Worm (Caenorhabditis elegans) whole organism, late embryonic: Measurements from ENCODE around the gene C37E2.10.

ENCODE experiments used
- C08G9.2 ChIP-seq: sonication (generic microtip); optimal IDR thresholded peaks from 2 replicates; lab custom pipeline; 2016; ENCODE audit warnings: mild to moderate bottlenecking, missing genetic modification characterization, moderate library complexity, missing compliant biosample characterization
- C38D4.7 ChIP-seq: fragments of 200-800 bp; sonication (Bioruptor generic); optimal IDR thresholded peaks from 2 replicates; lab custom pipeline; 2018; ENCODE audit warnings: mild to moderate bottlenecking, missing genetic modification characterization, moderate library complexity, missing compliant biosample characterization
- K02D7.2 ChIP-seq: sonication (generic microtip); optimal IDR thresholded peaks from 2 replicates; lab custom pipeline; 2017; ENCODE audit warnings: mild to moderate bottlenecking, missing genetic modification characterization, missing compliant biosample characterization
- K09A11.1 ChIP-seq: sonication (generic microtip); optimal IDR thresholded peaks from 2 replicates; lab custom pipeline; 2017; ENCODE audit warnings: antibody characterized with exemption, mild to moderate bottlenecking, missing genetic modification characterization, missing compliant biosample characterization; ENCODE audit not compliant: insufficient read depth
- T23F11.4 ChIP-seq: fragments of 200-800 bp; sonication (Bioruptor generic); optimal IDR thresholded peaks from 2 replicates; lab custom pipeline; 2018; ENCODE audit warnings: mild to moderate bottlenecking, missing genetic modification characterization, missing compliant biosample characterization
- ahr-1 ChIP-seq: sonication (generic microtip); optimal IDR thresholded peaks from 2 replicates; lab custom pipeline; 2016; ENCODE audit warnings: missing genetic modification characterization, missing compliant biosample characterization
- ceh-14 ChIP-seq: sonication (generic microtip); optimal IDR thresholded peaks from 2 replicates; lab custom pipeline; 2016; ENCODE audit warnings: missing genotype, missing genetic modification characterization, missing compliant biosample characterization
- ceh-19 ChIP-seq: fragments of 200-800 bp; sonication (Bioruptor generic); optimal IDR thresholded peaks from 2 replicates; lab custom pipeline; 2018; ENCODE audit warnings: mild to moderate bottlenecking, missing genetic modification characterization, missing compliant biosample characterization
- ceh-22 ChIP-seq: sonication (generic microtip); optimal IDR thresholded peaks from 2 replicates; lab custom pipeline; 2017; ENCODE audit warnings: missing biosample characterization, missing genetic modification characterization
- ceh-24 ChIP-seq: sonication (generic microtip); optimal IDR thresholded peaks from 2 replicates; lab custom pipeline; 2016; ENCODE audit warnings: mild to moderate bottlenecking, missing genetic modification characterization, missing compliant biosample characterization
- ceh-31 ChIP-seq: sonication (generic microtip); optimal IDR thresholded peaks from 2 replicates; lab custom pipeline; 2016; ENCODE audit warnings: missing genetic modification characterization, missing compliant biosample characterization
- ceh-6 ChIP-seq: fragments of 200-800 bp; sonication (Bioruptor generic); optimal IDR thresholded peaks from 2 replicates; lab custom pipeline; 2018; ENCODE audit warnings: mild to moderate bottlenecking, missing genetic modification characterization, missing compliant biosample characterization
- che-1 ChIP-seq: sonication (generic microtip); optimal IDR thresholded peaks from 2 replicates; lab custom pipeline; 2016; ENCODE audit warnings: mild to moderate bottlenecking, missing genetic modification characterization, missing compliant biosample characterization
- dmd-4 ChIP-seq: sonication (generic microtip); optimal IDR thresholded peaks from 2 replicates; lab custom pipeline; 2016; ENCODE audit warnings: borderline replicate concordance, missing genetic modification characterization, missing compliant biosample characterization
- dve-1 ChIP-seq: sonication (generic microtip); optimal IDR thresholded peaks from 2 replicates; lab custom pipeline; 2017; ENCODE audit warnings: antibody characterized with exemption, mild to moderate bottlenecking, missing genetic modification characterization, missing compliant biosample characterization
- elt-2 ChIP-seq: sonication (generic microtip); optimal IDR thresholded peaks from 2 replicates; lab custom pipeline; 2016; ENCODE audit warnings: missing genetic modification reagents, missing genetic modification characterization, missing compliant biosample characterization
- elt-4 ChIP-seq: sonication (generic microtip); optimal IDR thresholded peaks from 2 replicates; lab custom pipeline; 2016; ENCODE audit warnings: missing genetic modification characterization, missing compliant biosample characterization
- ets-4 ChIP-seq: sonication (generic microtip); optimal IDR thresholded peaks from 2 replicates; lab custom pipeline; 2016; ENCODE audit warnings: missing genetic modification characterization, missing compliant biosample characterization
- fax-1 ChIP-seq: sonication (generic microtip); optimal IDR thresholded peaks from 2 replicates; lab custom pipeline; 2016; ENCODE audit warnings: missing genotype, missing genetic modification characterization, missing compliant biosample characterization
- fkh-6 ChIP-seq: sonication (generic microtip); optimal IDR thresholded peaks from 2 replicates; lab custom pipeline; 2016; ENCODE audit warnings: missing genetic modification characterization, missing compliant biosample characterization
- gmeb-2 ChIP-seq: sonication (generic microtip); optimal IDR thresholded peaks from 2 replicates; lab custom pipeline; 2016; ENCODE audit warnings: missing genetic modification characterization, inconsistent platforms, missing compliant biosample characterization
- hlh-13 ChIP-seq: fragments of 200-800 bp; sonication (Bioruptor generic); optimal IDR thresholded peaks from 2 replicates; lab custom pipeline; 2018; ENCODE audit warnings: mild to moderate bottlenecking, missing genetic modification characterization, missing compliant biosample characterization
- hlh-15 ChIP-seq: sonication (generic microtip); optimal IDR thresholded peaks from 2 replicates; lab custom pipeline; 2016; ENCODE audit warnings: missing genetic modification characterization, missing compliant biosample characterization
- hlh-30 ChIP-seq: sonication (generic microtip); optimal IDR thresholded peaks from 2 replicates; lab custom pipeline; 2017; ENCODE audit warnings: antibody characterized with exemption, missing genetic modification characterization, missing compliant biosample characterization; ENCODE audit not compliant: insufficient read depth
- hlh-6 ChIP-seq: sonication (generic microtip); optimal IDR thresholded peaks from 2 replicates; lab custom pipeline; 2016; ENCODE audit warnings: missing genotype, missing genetic modification characterization, missing compliant biosample characterization
- hlh-8 ChIP-seq: sonication (generic microtip); optimal IDR thresholded peaks from 2 replicates; lab custom pipeline; 2016; ENCODE audit warnings: missing genotype, missing genetic modification characterization, missing compliant biosample characterization
- lim-6 ChIP-seq: sonication (generic microtip); optimal IDR thresholded peaks from 2 replicates; lab custom pipeline; 2016; ENCODE audit warnings: missing genetic modification characterization, missing compliant biosample characterization
- nfya-1 ChIP-seq: sonication (generic microtip); optimal IDR thresholded peaks from 2 replicates; lab custom pipeline; 2017; ENCODE audit warnings: missing genetic modification characterization, mild to moderate bottlenecking, missing compliant biosample characterization, antibody characterized with exemption, moderate library complexity
- nhr-11 ChIP-seq: fragments of 150-350 bp; optimal IDR thresholded peaks from 2 replicates; lab custom pipeline; 2014; ENCODE audit warnings: missing biosample characterization, missing genetic modification characterization
- nhr-232 ChIP-seq: sonication (generic microtip); optimal IDR thresholded peaks from 2 replicates; lab custom pipeline; 2016; ENCODE audit warnings: missing genetic modification characterization, missing compliant biosample characterization
- pag-3 ChIP-seq: sonication (generic microtip); optimal IDR thresholded peaks from 2 replicates; lab custom pipeline; 2016; ENCODE audit warnings: missing compliant biosample characterization, missing genetic modification characterization, borderline replicate concordance
- pat-9 ChIP-seq: fragments of 200-800 bp; sonication (Bioruptor generic); optimal IDR thresholded peaks from 2 replicates; lab custom pipeline; 2018; ENCODE audit warnings: mild to moderate bottlenecking, missing genetic modification characterization, moderate library complexity, missing compliant biosample characterization
- pax-1 ChIP-seq: fragments of 150-350 bp; optimal IDR thresholded peaks from 2 replicates; lab custom pipeline; 2014; ENCODE audit warnings: missing biosample characterization, missing genetic modification characterization
- pha-4 ChIP-seq: fragments of 150-350 bp; optimal IDR thresholded peaks from 2 replicates; lab custom pipeline; 2018; ENCODE audit warnings: missing biosample characterization, missing genetic modification reagents, missing genetic modification characterization
- rnt-1 ChIP-seq: sonication (generic microtip); optimal IDR thresholded peaks from 2 replicates; lab custom pipeline; 2016; ENCODE audit warnings: missing genetic modification characterization, missing compliant biosample characterization
- sdc-2 ChIP-seq: sonication (generic microtip); optimal IDR thresholded peaks from 2 replicates; lab custom pipeline; 2016; ENCODE audit warnings: missing genotype, missing genetic modification characterization, missing compliant biosample characterization
- sox-4 ChIP-seq: sonication (generic microtip); optimal IDR thresholded peaks from 2 replicates; lab custom pipeline; 2017; ENCODE audit warnings: mild to moderate bottlenecking, missing genetic modification characterization, inconsistent platforms, missing compliant biosample characterization
- syd-9 ChIP-seq: sonication (generic microtip); optimal IDR thresholded peaks from 2 replicates; lab custom pipeline; 2016; ENCODE audit warnings: mild to moderate bottlenecking, missing genetic modification characterization, moderate library complexity, missing compliant biosample characterization
- tbx-2 ChIP-seq: sonication (generic microtip); optimal IDR thresholded peaks from 2 replicates; lab custom pipeline; 2016; ENCODE audit warnings: missing genetic modification characterization, missing compliant biosample characterization
- tbx-7 ChIP-seq: sonication (generic microtip); optimal IDR thresholded peaks from 2 replicates; lab custom pipeline; 2016; ENCODE audit warnings: missing genotype, missing genetic modification characterization, missing compliant biosample characterization
- ttx-3 ChIP-seq: sonication (generic microtip); optimal IDR thresholded peaks from 2 replicates; lab custom pipeline; 2016; ENCODE audit warnings: missing genetic modification reagents, missing genetic modification characterization, missing compliant biosample characterization
- ztf-16 ChIP-seq: sonication (generic microtip); optimal IDR thresholded peaks from 2 replicates; lab custom pipeline; 2017; ENCODE audit warnings: missing genetic modification characterization, missing compliant biosample characterization

The C37E2.10 gene

ce11 chrX:14180151-14180550 lies 1.4 kb downstream of the C37E2.10 start, which contains the start of gene C37E2.3:
Gene C37E2.3 (plus strand): TSS chrX:14180451.
- TF ChIP-seq nhr-232 (no peak), C08G9.2 (tag; lab: Kevin White, UChicago) (no peak), ahr-1 (no peak), pha-4 (no peak), ets-4 (tag; lab: Kevin White, UChicago) (no peak), che-1 (tag; lab: Kevin White, UChicago) (no peak), syd-9 (tag; lab: Kevin White, UChicago) (no peak), pag-3 (no peak), K02D7.2 (tag; lab: Kevin White, UChicago) (no peak), fax-1 (tag; lab: Kevin White, UChicago) (no peak), hlh-8 (tag; lab: Kevin White, UChicago) (no peak), hlh-13 (GFP tag; lab: Kevin White, UChicago) (no peak), pat-9 (no peak), ceh-19 (GFP tag; lab: Kevin White, UChicago) (no peak), K09A11.1 (tag; lab: Kevin White, UChicago) (no peak)

ce11 chrX:14182514-14182913 lies 3.7 kb downstream of the C37E2.10 start:
- TF ChIP-seq sdc-2 (tag; lab: Kevin White, UChicago), result no peak
- no peak for TF ChIP-seq K09A11.1 (tag; lab: Kevin White, UChicago)
- TF ChIP-seq lim-6 (tag; lab: Kevin White, UChicago), result no peak
- no peak for TF ChIP-seq ceh-6 (GFP tag; lab: Kevin White, UChicago)
- TF ChIP-seq sox-4 (tag; lab: Kevin White, UChicago), result no peak
- TF ChIP-seq nhr-11 (tag; lab: Kevin White, UChicago), result no peak
- TF ChIP-seq pha-4, result no peak
- TF ChIP-seq ceh-14 (tag; lab: Kevin White, UChicago), result no peak
- no peak for TF ChIP-seq hlh-15 (tag; lab: Kevin White, UChicago)
- TF ChIP-seq pat-9, result no peak
- no peak for TF ChIP-seq ets-4 (tag; lab: Kevin White, UChicago)
- no peak for TF ChIP-seq ceh-31 (tag; lab: Kevin White, UChicago)
- no peak for TF ChIP-seq elt-4 (tag; lab: Kevin White, UChicago)
- TF ChIP-seq pag-3, result no peak

DNA sequence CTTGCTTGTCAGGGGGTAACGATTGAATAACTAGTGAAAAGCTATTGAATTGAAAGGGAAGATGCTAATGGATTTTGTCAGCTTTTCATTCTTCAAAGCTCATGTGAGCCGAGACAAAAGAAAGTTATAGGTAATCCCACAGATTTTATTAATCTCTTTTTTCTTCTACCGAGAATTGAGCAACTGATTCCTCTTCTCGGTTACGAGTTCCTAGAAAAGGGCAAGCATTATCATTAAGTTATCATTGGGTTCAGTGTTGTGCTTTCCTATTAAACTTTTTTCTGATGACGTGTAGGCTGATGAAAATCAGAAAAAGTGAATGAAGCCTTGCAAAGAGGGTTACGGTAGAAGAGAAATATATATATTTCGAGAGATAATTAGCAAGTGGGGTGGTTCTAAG lies 6.8 kb downstream of the C37E2.10 start:
- no peak for TF ChIP-seq gmeb-2
- no peak for TF ChIP-seq hlh-13 (GFP tag; lab: Kevin White, UChicago)
- TF ChIP-seq hlh-6 (tag; lab: Kevin White, UChicago), result no peak
- no peak for TF ChIP-seq pat-9
- TF ChIP-seq ceh-24 (tag; lab: Kevin White, UChicago), result no peak
- no peak for TF ChIP-seq lim-6 (tag; lab: Kevin White, UChicago)
- TF ChIP-seq ceh-14 (tag; lab: Kevin White, UChicago), result no peak
- no peak for TF ChIP-seq pax-1
- TF ChIP-seq ttx-3 (tag; lab: Kevin White, UChicago), result no peak
- TF ChIP-seq, all 69 proteins: peak for 0

DNA sequence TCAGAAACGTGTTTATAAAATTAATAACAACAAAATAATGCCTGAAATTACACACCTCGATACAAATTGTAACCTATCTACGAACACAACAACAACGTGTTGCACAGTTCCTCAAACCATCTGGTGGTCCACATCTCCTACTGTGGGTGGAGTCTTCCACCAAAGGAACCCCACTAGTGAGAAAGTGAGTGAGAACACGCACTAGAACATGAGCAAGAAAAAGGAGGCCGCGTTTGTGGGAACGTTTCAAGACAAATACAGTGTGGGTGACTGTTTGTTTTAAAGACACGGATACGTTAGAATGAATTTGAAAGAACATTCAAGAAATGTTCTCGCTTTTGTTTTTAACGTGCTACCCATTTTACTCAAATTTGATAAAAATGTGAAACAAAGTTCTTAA lies 7.7 kb downstream of the C37E2.10 start, which contains the start of gene ceh-36:
Gene ceh-36, minus strand, starts transcription at position 101 of the 400 bp plus-strand sequence.
- no peak for TF ChIP-seq elt-2 (tag; lab: Kevin White, UChicago)
- TF ChIP-seq ceh-24 (tag; lab: Kevin White, UChicago), result no peak
- no peak for TF ChIP-seq pag-3
- TF ChIP-seq hlh-15 (tag; lab: Kevin White, UChicago), result no peak
- TF ChIP-seq nhr-232, result no peak
- TF ChIP-seq ceh-6 (GFP tag; lab: Kevin White, UChicago), result no peak
- no peak for TF ChIP-seq hlh-30 (tag; lab: Kevin White, UChicago)
- TF ChIP-seq pax-1, result no peak
- no peak for TF ChIP-seq nfya-1 (tag; lab: Kevin White, UChicago)
- no peak for TF ChIP-seq rnt-1 (tag; lab: Kevin White, UChicago)
- no peak for TF ChIP-seq dve-1
- no peak for TF ChIP-seq fkh-6 (tag; lab: Kevin White, UChicago)
- no peak for TF ChIP-seq ahr-1
- TF ChIP-seq tbx-7, result no peak
- TF ChIP-seq ztf-16 (tag; lab: Kevin White, UChicago), result no peak
- TF ChIP-seq dmd-4 (tag; lab: Kevin White, UChicago), result no peak
- TF ChIP-seq ceh-22 (tag; lab: Kevin White, UChicago), result no peak
- no peak for TF ChIP-seq C38D4.7 (GFP tag; lab: Kevin White, UChicago)
- no peak for TF ChIP-seq tbx-2 (tag; lab: Kevin White, UChicago)
- TF ChIP-seq T23F11.4 (GFP tag; lab: Kevin White, UChicago), result no peak
